Worm (Caenorhabditis elegans) whole organism, mixed stage, embryonic: ENCODE measurements around the gene F13H10.6.

Experiments
- blmp-1 ChIP-seq: fragments of 150-350 bp; optimal IDR thresholded peaks from 2 replicates; lab custom pipeline; 2014; ENCODE audit warnings: missing biosample characterization, missing genetic modification characterization
- hlh-1 ChIP-seq: fragments of 150-350 bp; optimal IDR thresholded peaks from 2 replicates; lab custom pipeline; 2014; ENCODE audit warnings: missing biosample characterization, missing genetic modification reagents, missing genetic modification characterization
- lin-13 ChIP-seq: fragments of 150-350 bp; optimal IDR thresholded peaks from 2 replicates; lab custom pipeline; 2014; ENCODE audit warnings: missing biosample characterization, missing genetic modification characterization
- nhr-2 ChIP-seq: fragments of 150-350 bp; optimal IDR thresholded peaks from 2 replicates; lab custom pipeline; 2014; ENCODE audit warnings: missing biosample characterization, missing genetic modification characterization
- nhr-28 ChIP-seq: fragments of 150-350 bp; optimal IDR thresholded peaks from 2 replicates; lab custom pipeline; 2014; ENCODE audit warnings: missing biosample characterization, missing genetic modification characterization
- pha-4 ChIP-seq: fragments of 150-350 bp; optimal IDR thresholded peaks from 2 replicates; lab custom pipeline; 2018; ENCODE audit warnings: missing biosample characterization, missing genetic modification reagents, missing genetic modification characterization
- sptf-1 ChIP-seq: sonication (generic microtip); optimal IDR thresholded peaks from 2 replicates; lab custom pipeline; 2017; ENCODE audit warnings: mild to moderate bottlenecking, missing genetic modification characterization, moderate library complexity, missing compliant biosample characterization
- tbx-8 ChIP-seq: fragments of 200-800 bp; sonication (Bioruptor generic); optimal IDR thresholded peaks from 2 replicates; lab custom pipeline; 2018; ENCODE audit warnings: mild to moderate bottlenecking, missing genetic modification characterization, moderate library complexity, missing compliant biosample characterization
- unc-39 ChIP-seq: fragments of 150-350 bp; optimal IDR thresholded peaks from 2 replicates; lab custom pipeline; 2014; ENCODE audit warnings: missing biosample characterization, missing genetic modification characterization
- unc-62 ChIP-seq: fragments of 150-350 bp; optimal IDR thresholded peaks from 2 replicates; lab custom pipeline; 2014; ENCODE audit warnings: missing biosample characterization, missing genetic modification reagents, missing genetic modification characterization
- ztf-11 ChIP-seq: fragments of 150-350 bp; optimal IDR thresholded peaks from 2 replicates; lab custom pipeline; 2014; ENCODE audit warnings: missing biosample characterization, missing genetic modification characterization

DNA sequence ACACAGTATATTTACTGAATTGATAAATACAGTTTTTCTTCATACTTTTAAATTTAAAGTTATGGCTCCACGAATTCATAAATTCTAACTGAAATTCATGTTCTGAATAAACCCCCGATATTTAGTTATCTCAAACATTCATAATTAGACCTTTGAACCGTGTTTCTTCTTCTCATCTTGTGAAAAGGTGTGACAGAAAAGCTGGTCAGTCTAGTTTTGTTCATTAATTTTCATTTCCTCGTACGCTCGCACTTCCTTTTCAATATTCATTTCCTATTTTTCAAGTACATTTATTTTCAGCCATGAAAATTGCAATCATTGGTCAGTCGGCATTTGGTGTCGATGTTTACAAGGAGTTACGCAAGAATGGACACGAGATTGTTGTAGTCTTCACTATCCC, 13.2 kb downstream of the F13H10.6 start, which contains the start of gene alh-3:
- no peak for TF ChIP-seq sptf-1 (tag; lab: Kevin White, UChicago)
- no peak for TF ChIP-seq nhr-28
- no peak for TF ChIP-seq blmp-1 (tag; lab: Kevin White, UChicago)
- TF ChIP-seq lin-13, result no peak
- TF ChIP-seq unc-62 (GFP tag; lab: Kevin White, UChicago), result no peak
- TF ChIP-seq unc-39 (tag; lab: Kevin White, UChicago), result no peak
- TF ChIP-seq hlh-1 (tag; lab: Kevin White, UChicago), result no peak
- TF ChIP-seq pha-4 (tag; lab: Kevin White, UChicago), result no peak
- TF ChIP-seq nhr-2 (tag; lab: Kevin White, UChicago), result no peak
- no peak for TF ChIP-seq ztf-11
- TF ChIP-seq tbx-8 (GFP tag; lab: Kevin White, UChicago), result no peak
